Worm (Caenorhabditis elegans) whole organism, L4/young adult: ENCODE data around the gene F44D12.8.

Experiments
- W03F9.2 ChIP-seq: fragments of 150-350 bp; optimal IDR thresholded peaks from 2 replicates; lab custom pipeline; 2014; ENCODE audit warnings: missing biosample characterization, missing genetic modification characterization
- dao-5 ChIP-seq: sonication (generic microtip); optimal IDR thresholded peaks from 2 replicates; lab custom pipeline; 2016; ENCODE audit warnings: missing genotype, missing genetic modification characterization, moderate library complexity, missing compliant biosample characterization

DNA sequence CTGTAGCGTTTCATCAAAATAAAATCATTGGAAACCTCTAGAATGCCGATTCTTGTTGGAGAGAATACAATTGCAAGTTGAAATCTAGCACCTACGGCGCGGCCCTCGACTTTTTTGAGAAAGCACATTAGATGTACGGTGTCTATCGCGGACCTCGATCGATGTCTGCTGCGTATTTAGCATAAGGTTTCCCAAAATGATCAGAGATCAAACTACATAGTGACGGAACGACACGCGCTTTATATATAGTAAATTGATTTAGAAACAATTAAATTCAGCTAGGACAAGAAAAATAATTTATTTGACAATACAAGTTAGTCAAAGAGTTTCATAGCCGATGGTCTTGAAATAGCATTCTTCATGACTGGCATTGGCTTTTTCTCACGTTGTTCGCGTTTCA, 3.0 kb downstream of the F44D12.8 start:
- TF ChIP-seq dao-5 (no peak), W03F9.2 (tag; lab: Kevin White, UChicago) (no peak)
